Worm (Caenorhabditis elegans): ENCODE measurements around the gene lgc-55.

- TF ChIP-seq mab-9 (GFP tag; IDR thresholded peaks at IDR 0.05) = no peak
- no peak for TF ChIP-seq alr-1 (tag; optimal IDR thresholded peaks at IDR 0.05; ENCODE audit: borderline replicate concordance)
- TF ChIP-seq efl-1 (optimal IDR thresholded peaks at IDR 0.05) = no peak
- peak in 1 of 2 experiments; percentile 47 for TF ChIP-seq efl-1 (GFP tag; optimal IDR thresholded peaks at IDR 0.05 in 1 of 2)
- no peak for TF ChIP-seq lin-15B (tag; optimal IDR thresholded peaks at IDR 0.05)
- no peak for TF ChIP-seq ztf-4 (tag; optimal IDR thresholded peaks at IDR 0.05)
- TF ChIP-seq unc-86 (tag; optimal IDR thresholded peaks at IDR 0.05) = no peak
- no peak for TF ChIP-seq nhr-11 (tag; optimal IDR thresholded peaks at IDR 0.05)
- TF ChIP-seq ceh-8 (GFP tag; optimal IDR thresholded peaks at IDR 0.05) = no peak
- no peak for TF ChIP-seq elt-3 (tag; optimal IDR thresholded peaks at IDR 0.05)
- no peak for TF ChIP-seq nhr-20 (tag; optimal IDR thresholded peaks at IDR 0.05)
- no peak for TF ChIP-seq unc-130 (tag; optimal IDR thresholded peaks at IDR 0.05)
- no peak for TF ChIP-seq ces-1 (GFP tag; optimal IDR thresholded peaks at IDR 0.05)
- TF ChIP-seq hpl-2 (GFP tag; optimal IDR thresholded peaks at IDR 0.05) = no peak
These were observed 40.9 kb upstream of the lgc-55 start, which contains the start of gene Y60A3A.24 for ce11 chrV:19981832-19982462.
